Fruit fly (Drosophila melanogaster) whole organism: ENCODE measurements around the gene RacGAP84C.
A peak's percentile ranks its signal among the peaks of the same experiment; 100 is the strongest.

Experiments
- CG8478 ChIP-seq: fragments of >200 bp; optimal IDR thresholded peaks from 2 replicates; lab custom pipeline; 2018; ENCODE audit warnings: inconsistent platforms
- Dll ChIP-seq: fragments of >200 bp; optimal IDR thresholded peaks from 2 replicates; lab custom pipeline; 2017
- EcR ChIP-seq, 2 experiments: fragments of >200 bp; optimal IDR thresholded peaks; 2 replicates each; lab custom pipeline; 2017; ENCODE audit warnings: missing biosample characterization in 2 of 2, missing genetic modification characterization in 2 of 2, missing genetic modification reagents in 2 of 2
- pan ChIP-seq: fragments of >200 bp; optimal IDR thresholded peaks from 2 replicates; lab custom pipeline; 2017
- psq ChIP-seq: fragments of >200 bp; optimal IDR thresholded peaks from 2 replicates; lab custom pipeline; 2017
- usp ChIP-seq: fragments of >200 bp; optimal IDR thresholded peaks from 2 replicates; lab custom pipeline; 2017; ENCODE audit warnings: missing biosample characterization, missing genetic modification characterization, mixed read lengths

Gene RacGAP84C

DNA sequence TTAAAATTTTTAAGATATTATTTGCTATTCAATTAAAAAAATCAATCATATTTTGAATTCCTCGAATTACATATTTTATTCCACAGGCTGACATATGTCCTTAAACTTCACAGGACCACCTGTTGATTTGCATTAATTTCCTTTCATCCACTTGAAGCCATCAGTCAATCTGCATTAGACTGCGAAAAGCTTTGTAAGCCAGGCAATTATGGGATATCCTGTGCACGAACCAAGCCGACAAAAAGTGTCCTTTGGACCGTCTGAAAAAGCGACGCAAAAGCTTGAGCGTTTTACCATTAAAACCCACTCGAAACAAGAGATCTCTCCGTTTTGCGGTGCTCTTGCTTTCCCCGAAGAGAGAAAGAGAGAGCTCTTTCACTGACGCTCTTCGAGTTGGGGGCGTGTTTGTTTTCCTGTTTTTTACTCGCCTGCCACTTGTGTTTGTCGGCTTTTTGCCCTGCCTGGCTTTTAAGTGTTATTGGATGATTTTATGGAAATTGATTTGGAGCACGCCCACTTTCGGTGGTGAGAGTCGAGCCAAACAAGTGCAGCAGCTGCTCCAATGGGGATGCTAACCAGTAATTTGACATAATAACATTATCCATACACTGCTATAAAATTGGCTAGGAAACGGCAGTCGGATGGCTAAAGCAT lies 20.9 kb downstream of the RacGAP84C start:
- TF ChIP-seq Dll (lab: Kevin White, UChicago), result no peak
- TF ChIP-seq EcR (GFP tag; optimal IDR thresholded peaks at IDR 0.05; lab: Kevin White, UChicago), result no peak
- no peak for TF ChIP-seq psq (lab: Kevin White, UChicago)
- TF ChIP-seq usp (GFP tag; lab: Kevin White, UChicago), result no peak
- TF ChIP-seq CG8478 (lab: Kevin White, UChicago), result no peak
- TF ChIP-seq pan (lab: Kevin White, UChicago), result no peak

DNA sequence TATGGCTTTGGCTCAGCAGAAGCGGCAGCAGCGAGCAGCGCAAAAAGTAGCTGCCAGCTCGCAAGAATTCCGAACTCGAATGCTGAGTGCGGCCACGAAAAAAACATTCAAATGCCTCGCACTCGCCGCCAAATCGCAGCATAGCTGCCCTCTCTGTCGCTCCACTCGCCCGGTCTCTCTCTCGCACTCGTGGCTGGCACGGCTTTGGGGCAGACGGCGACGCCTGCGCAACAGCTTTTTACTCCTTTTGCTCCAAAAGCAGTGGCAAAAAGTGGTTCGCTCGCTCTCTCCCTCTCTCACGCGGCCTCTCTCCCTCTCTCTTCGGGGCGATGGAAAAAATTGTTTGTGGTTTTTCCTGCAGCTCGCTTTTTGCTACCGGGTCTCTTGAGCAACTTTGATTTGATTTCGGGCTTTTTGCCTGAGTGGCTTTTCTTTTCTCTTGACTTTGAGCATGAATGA lies 23.8 kb downstream of the RacGAP84C start, which contains the start of gene rn:
Gene rn, minus strand, starts transcription at position 51 of the 459 bp plus-strand sequence.
- no peak for TF ChIP-seq pan (lab: Kevin White, UChicago)
- no peak for TF ChIP-seq usp (GFP tag; lab: Kevin White, UChicago)
- no peak for TF ChIP-seq Dll (lab: Kevin White, UChicago)
- TF ChIP-seq psq (lab: Kevin White, UChicago), result no peak
- no peak for TF ChIP-seq EcR (GFP tag; optimal IDR thresholded peaks at IDR 0.05; lab: Kevin White, UChicago)
- TF ChIP-seq CG8478 (lab: Kevin White, UChicago), result no peak

DNA sequence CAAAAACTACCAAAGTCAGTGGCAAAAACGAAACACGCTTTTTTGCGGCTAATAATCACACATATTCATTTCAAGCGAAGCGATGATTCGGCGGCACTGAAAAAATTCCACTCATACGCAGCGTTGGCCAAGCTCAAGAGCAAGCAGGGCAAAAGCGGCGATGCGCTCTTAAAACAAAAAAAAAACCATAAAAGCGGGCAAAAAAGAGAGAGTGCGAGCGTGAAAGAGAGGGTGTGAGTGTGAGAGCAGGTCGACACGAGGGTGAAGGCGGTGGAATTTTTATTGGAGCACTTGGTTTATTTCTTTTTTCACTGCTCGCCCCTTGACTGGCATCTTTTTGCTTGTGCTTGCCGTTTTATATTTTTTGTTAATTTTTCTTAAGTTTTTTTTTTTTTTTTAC lies 24.8 kb downstream of the RacGAP84C start:
- TF ChIP-seq pan (lab: Kevin White, UChicago) (no peak), Dll (lab: Kevin White, UChicago) (no peak), CG8478 (lab: Kevin White, UChicago) (no peak), EcR (GFP tag; optimal IDR thresholded peaks at IDR 0.05; lab: Kevin White, UChicago) (no peak)

DNA sequence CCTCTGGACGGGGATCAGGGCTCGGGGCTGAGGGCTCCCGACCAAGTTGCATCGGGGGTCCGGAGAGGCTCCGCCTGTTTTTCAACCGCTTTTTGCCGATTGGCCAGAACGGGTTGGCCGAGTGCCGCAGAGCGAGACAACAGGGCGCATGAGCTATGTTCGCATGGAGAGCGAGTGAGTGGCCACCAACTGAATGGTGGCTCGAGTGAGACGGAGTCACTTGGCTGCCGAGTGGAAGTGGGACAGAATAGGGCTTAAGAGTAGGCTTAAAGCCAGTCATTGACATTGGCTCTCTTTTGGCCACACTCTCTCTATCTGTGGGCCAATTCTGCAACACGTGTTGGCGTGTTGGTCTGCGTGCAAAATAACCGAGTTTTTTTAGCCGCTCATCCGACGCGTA lies 27.3 kb downstream of the RacGAP84C start:
- TF ChIP-seq EcR (GFP tag; optimal IDR thresholded peaks at IDR 0.05; lab: Kevin White, UChicago), result peak in 1 of 2 experiments; percentile 59
- no peak for TF ChIP-seq Dll (lab: Kevin White, UChicago)
- TF ChIP-seq CG8478 (lab: Kevin White, UChicago), result peak; percentile 81

DNA sequence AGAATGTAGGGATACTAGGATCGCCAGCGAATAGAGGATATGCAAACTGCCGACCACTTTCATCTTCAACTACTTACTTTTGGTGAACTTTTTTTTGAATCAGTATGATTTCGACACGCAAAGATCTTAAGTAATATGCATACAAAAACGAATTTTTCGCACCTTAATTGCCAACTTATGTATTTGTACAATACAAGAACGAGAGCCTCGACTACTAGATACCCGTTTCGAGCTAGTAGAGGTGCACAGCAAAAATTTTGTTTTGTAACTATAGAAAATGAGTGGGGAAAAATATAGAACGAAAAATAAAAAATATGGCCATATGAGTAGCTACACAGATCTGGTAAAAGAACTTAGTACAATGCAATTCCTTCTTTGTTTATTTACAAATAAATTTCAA lies 31.3 kb downstream of the RacGAP84C start, which contains the start of gene CG10029:
Gene CG10029, minus strand, starts transcription at position 101 of the 400 bp plus-strand sequence.
- TF ChIP-seq psq (lab: Kevin White, UChicago), result no peak
- TF ChIP-seq CG8478 (lab: Kevin White, UChicago), result no peak
- no peak for TF ChIP-seq EcR (GFP tag; optimal IDR thresholded peaks at IDR 0.05; lab: Kevin White, UChicago)
- no peak for TF ChIP-seq pan (lab: Kevin White, UChicago)
- TF ChIP-seq usp (GFP tag; lab: Kevin White, UChicago), result no peak
- TF ChIP-seq Dll (lab: Kevin White, UChicago), result no peak

DNA sequence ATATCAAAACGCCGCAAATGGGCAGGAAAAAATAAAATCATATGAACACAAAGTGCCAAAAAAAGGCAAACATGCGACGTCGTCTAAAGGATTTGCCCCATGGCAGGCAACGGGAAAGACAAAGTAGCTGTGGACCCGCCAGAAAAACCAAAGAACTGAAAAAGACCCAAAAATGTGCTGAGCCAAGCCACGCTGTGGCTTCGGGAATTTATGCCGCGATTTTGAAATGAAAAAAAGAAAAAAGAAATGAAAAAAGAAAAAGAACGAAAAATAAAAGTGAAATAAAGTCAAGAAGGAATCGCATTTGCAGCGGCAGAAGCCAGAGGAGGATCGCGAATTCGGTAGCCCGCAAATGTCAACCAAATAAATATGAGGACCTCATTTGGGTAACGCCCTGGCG lies 36.8 kb downstream of the RacGAP84C start:
- no peak for TF ChIP-seq psq (lab: Kevin White, UChicago)
- no peak for TF ChIP-seq Dll (lab: Kevin White, UChicago)
- TF ChIP-seq pan (lab: Kevin White, UChicago), result no peak
- TF ChIP-seq EcR (GFP tag; optimal IDR thresholded peaks at IDR 0.05; lab: Kevin White, UChicago), result no peak
- TF ChIP-seq usp (GFP tag; lab: Kevin White, UChicago), result no peak
- no peak for TF ChIP-seq CG8478 (lab: Kevin White, UChicago)

DNA sequence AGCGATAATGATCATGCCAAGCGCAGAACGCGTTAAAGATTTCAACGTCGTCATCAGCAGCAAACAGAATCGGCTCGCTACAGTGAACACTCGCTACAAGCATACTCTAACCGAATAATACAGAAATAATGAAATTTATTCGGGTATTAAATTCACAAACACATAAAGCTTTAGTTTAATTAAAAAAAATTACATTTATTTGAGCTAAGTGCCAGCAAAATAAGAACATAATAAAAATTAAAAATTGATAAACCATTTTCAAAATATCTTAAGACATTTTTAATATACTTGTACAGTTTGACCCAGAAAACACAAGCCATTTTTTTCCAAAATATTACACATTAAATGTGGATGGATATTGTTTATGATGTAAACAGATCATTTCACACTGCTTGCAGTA lies 40.4 kb downstream of the RacGAP84C start:
- TF ChIP-seq Dll (lab: Kevin White, UChicago) (no peak), pan (lab: Kevin White, UChicago) (no peak), usp (GFP tag; lab: Kevin White, UChicago) (no peak), psq (lab: Kevin White, UChicago) (no peak), EcR (GFP tag; optimal IDR thresholded peaks at IDR 0.05; lab: Kevin White, UChicago) (no peak), CG8478 (lab: Kevin White, UChicago) (no peak)

DNA sequence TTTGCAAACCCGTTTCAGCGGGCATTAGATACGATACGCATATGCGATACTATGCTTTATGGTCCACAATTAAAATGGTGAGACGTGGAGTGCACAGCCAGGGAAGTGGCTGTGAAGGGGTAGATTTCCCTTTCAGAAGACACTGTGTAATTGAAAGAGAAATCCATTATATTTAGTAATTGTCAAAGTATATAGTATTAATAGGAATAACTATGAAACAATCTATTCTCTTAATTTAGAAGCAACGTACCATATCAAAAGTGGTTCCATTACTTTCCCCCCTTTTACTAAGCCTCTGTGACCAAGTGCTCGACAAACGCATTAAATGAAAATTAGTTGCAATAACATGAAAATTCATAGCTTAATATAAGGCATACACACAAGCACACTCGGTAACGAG lies 44.9 kb downstream of the RacGAP84C start:
- no peak for TF ChIP-seq usp (GFP tag; lab: Kevin White, UChicago)
- TF ChIP-seq pan (lab: Kevin White, UChicago), result no peak
- no peak for TF ChIP-seq psq (lab: Kevin White, UChicago)
- TF ChIP-seq CG8478 (lab: Kevin White, UChicago), result no peak

DNA sequence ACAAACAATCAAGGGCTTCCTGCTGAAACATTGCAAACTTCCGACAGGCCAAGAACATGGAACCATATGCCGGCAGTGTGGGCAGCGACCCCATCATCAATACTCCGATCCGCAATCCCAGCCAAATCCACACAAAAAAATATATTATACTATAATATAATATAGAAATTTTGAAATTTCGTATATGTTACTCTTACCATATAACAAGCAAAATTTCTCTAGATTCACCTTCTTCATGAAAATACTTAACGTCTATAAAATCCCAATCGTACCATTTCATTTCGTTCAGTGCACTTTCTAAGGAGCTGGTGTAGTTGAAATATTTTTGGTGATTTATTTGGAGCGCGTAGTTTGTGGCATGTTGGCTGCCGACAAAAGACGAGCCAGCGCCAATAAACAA lies 48.9 kb downstream of the RacGAP84C start:
- TF ChIP-seq pan (lab: Kevin White, UChicago), result no peak
- no peak for TF ChIP-seq CG8478 (lab: Kevin White, UChicago)
- no peak for TF ChIP-seq psq (lab: Kevin White, UChicago)
- no peak for TF ChIP-seq EcR (GFP tag; optimal IDR thresholded peaks at IDR 0.05; lab: Kevin White, UChicago)
- no peak for TF ChIP-seq Dll (lab: Kevin White, UChicago)

DNA sequence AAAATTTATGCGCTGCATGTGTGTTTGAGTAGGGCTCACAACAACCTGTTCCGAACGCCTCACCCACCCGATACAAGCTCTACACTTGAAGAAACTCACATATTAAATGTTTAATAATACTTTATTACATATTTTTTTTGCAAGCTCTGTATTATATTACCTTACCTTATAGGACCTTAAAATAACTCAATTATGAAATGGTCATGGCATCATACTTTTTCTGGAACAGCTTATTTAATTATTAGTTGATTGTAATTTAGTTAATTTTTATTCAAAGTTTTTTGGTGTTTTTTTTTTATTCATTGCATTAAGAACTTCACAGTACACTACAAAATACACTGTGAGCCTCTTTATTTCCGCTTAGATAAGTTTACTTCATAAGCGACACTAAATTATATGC lies 50.7 kb downstream of the RacGAP84C start:
- TF ChIP-seq EcR (GFP tag; optimal IDR thresholded peaks at IDR 0.05; lab: Kevin White, UChicago) (no peak), Dll (lab: Kevin White, UChicago) (no peak), usp (GFP tag; lab: Kevin White, UChicago) (no peak), CG8478 (lab: Kevin White, UChicago) (no peak), pan (lab: Kevin White, UChicago) (no peak), psq (lab: Kevin White, UChicago) (no peak)
